Worm (Caenorhabditis elegans): ENCODE results near the gene pqn-15.

Gene pqn-15

DNA sequence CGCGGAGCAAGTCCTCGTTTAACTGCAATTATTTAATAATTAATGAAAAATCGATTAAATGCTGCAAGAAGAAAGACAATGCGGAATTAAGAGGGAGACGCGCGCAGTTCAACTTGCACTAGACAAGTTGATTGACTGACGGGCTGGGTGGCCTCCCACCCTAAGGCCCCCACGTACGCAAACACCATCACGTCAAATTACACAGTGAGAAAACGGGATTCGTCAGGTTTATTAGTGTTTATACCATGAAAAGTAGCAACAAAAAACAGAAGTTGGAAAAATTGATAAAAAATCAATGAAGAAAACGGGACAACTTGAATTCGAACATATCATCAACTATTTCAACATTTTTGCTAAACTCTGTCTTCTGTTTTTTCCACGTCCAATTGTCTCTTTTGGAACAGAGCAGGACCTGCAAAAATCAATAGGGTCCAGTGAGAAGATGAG is 821 bp upstream of the pqn-15 start (continued):
- no peak for TF ChIP-seq tlp-1 (tag; optimal IDR thresholded peaks at IDR 0.05)
- TF ChIP-seq dsc-1 (tag; optimal IDR thresholded peaks at IDR 0.05), result peak; percentile 46
- TF ChIP-seq pag-3 (tag; optimal IDR thresholded peaks at IDR 0.05; ENCODE audit: borderline replicate concordance, insufficient read depth), result no peak
- no peak for TF ChIP-seq jun-1 (tag; optimal IDR thresholded peaks at IDR 0.05)

DNA sequence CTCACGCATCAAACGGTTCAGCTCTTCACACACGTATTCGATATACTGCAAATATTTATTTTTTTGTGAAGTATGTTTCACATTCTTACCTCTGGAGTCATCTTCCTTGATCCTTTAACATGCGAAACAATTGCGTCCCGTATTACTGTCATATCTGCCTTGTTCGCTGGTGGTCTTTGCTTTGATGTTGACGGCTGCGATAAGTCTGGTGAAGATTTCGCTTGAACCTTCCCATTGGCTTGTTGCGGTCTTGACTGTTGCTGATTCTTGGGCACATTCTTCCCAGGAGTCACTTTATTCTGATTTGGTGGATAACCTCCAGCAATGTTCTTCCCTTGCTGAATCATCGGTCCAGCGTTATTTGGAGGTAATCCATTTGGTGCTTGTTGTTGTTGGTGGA is 3.6 kb downstream of the pqn-15 start:
- TF ChIP-seq skn-1 (tag; optimal IDR thresholded peaks at IDR 0.05) (no peak), hlh-17 (GFP tag; optimal IDR thresholded peaks at IDR 0.05; ENCODE audit: borderline replicate concordance) (no peak), nhr-90 (tag; optimal IDR thresholded peaks at IDR 0.05; ENCODE audit: poor library complexity) (no peak), pqm-1 (tag; optimal IDR thresholded peaks at IDR 0.05) (no peak), unc-130 (tag; optimal IDR thresholded peaks at IDR 0.05) (no peak), nhr-11 (tag; optimal IDR thresholded peaks at IDR 0.05) (no peak)

DNA sequence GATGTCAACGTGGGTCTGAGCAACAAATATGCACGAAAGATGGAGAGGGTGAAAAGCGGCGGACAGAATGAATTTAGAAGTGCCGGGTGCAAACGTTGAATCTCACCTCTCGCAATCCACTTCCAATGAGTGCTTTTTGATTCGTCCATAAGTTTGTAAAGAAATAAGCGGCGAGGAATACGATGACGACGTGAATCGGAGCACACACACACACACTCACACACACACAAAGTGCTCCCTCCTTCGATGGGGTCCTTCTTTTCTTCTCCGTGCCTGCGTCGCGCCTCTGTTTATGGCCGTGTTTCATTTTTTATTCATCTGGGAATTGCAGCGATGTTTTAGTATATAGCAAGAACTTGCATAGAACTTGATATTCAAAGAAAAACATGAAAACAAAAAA is 9.3 kb downstream of the pqn-15 start, which contains the start of gene paf-2:
Gene paf-2 (minus strand): TSS at position 290 of the 400 bp plus-strand sequence.
- TF ChIP-seq vab-15 (tag; optimal IDR thresholded peaks at IDR 0.05) (no peak), nhr-77 (tag; optimal IDR thresholded peaks at IDR 0.05) (no peak), nhr-237 (tag; optimal IDR thresholded peaks at IDR 0.05) (no peak), nhr-11 (tag; optimal IDR thresholded peaks at IDR 0.05) (no peak), aha-1 (tag; optimal IDR thresholded peaks at IDR 0.05) (no peak), grh-1 (GFP tag; IDR thresholded peaks at IDR 0.05) (no peak), aly-2 (tag; optimal IDR thresholded peaks at IDR 0.05) (peak; percentile 17), C34B4.2 (tag; optimal IDR thresholded peaks at IDR 0.05) (no peak), elt-2 (tag; optimal IDR thresholded peaks at IDR 0.05) (no peak), mab-9 (GFP tag; IDR thresholded peaks at IDR 0.05) (no peak), lir-3 (tag; optimal IDR thresholded peaks at IDR 0.05; ENCODE audit: poor library complexity) (no peak), snu-23 (GFP tag; optimal IDR thresholded peaks at IDR 0.05) (no peak), snpc-4 (tag; optimal IDR thresholded peaks at IDR 0.05) (no peak), ceh-90 (tag; optimal IDR thresholded peaks at IDR 0.05) (no peak), egl-27 (tag; optimal IDR thresholded peaks at IDR 0.05) (no peak), lin-14 (GFP tag; optimal IDR thresholded peaks at IDR 0.05) (peak; percentile 59), dsc-1 (tag; optimal IDR thresholded peaks at IDR 0.05) (no peak), nhr-19 (GFP tag; conservative IDR thresholded peaks at IDR 0.05) (no peak), unc-30 (tag; optimal IDR thresholded peaks at IDR 0.05) (no peak), nhr-12 (tag; optimal IDR thresholded peaks at IDR 0.05) (no peak), fkh-10 (GFP tag; optimal IDR thresholded peaks at IDR 0.05) (peak; percentile 66), isw-1 (GFP tag; IDR thresholded peaks at IDR 0.05) (no peak), hpl-2 (GFP tag; optimal IDR thresholded peaks at IDR 0.05) (no peak), nhr-28 (tag; optimal IDR thresholded peaks at IDR 0.05) (no peak), sptf-1 (tag; optimal IDR thresholded peaks at IDR 0.05) (no peak), ceh-82 (tag; optimal IDR thresholded peaks at IDR 0.05) (peak in 1 of 3 experiments; percentile 19), sox-4 (tag; optimal IDR thresholded peaks at IDR 0.05) (no peak), elt-3 (tag; optimal IDR thresholded peaks at IDR 0.05) (no peak), fkh-4 (tag; optimal IDR thresholded peaks at IDR 0.05; ENCODE audit: borderline replicate concordance) (no peak), efl-1 (optimal IDR thresholded peaks at IDR 0.05) (no peak), efl-1 (GFP tag; optimal IDR thresholded peaks at IDR 0.05 in 1 of 2) (peak in 1 of 2 experiments; percentile 78), zag-1 (tag; optimal IDR thresholded peaks at IDR 0.05) (no peak), C04F5.9 (tag; optimal IDR thresholded peaks at IDR 0.05) (no peak)

All from whole organism, L1 larva.